Worm (Caenorhabditis elegans) whole organism, midembryonic: ENCODE measurements around the gene F56A8.4.

Experiments
- T22C8.4 ChIP-seq: fragments of 200-800 bp; sonication (Bioruptor generic); IDR thresholded peaks from 2 replicates; pipeline ENCODE4 v1.3.6; 2022; ENCODE audit warnings: missing genetic modification characterization, missing compliant biosample characterization
- cog-1 ChIP-seq: sonication (generic microtip); optimal IDR thresholded peaks from 2 replicates; lab custom pipeline; 2016; ENCODE audit warnings: missing genetic modification characterization, missing compliant biosample characterization
- flt-1 ChIP-seq: fragments of 200-800 bp; sonication (Bioruptor generic); IDR thresholded peaks from 2 replicates; pipeline ENCODE4 v1.3.6; 2022; ENCODE audit warnings: missing genetic modification characterization, missing compliant biosample characterization
- klf-2 ChIP-seq: fragments of 200-800 bp; sonication (Bioruptor generic); conservative IDR thresholded peaks from 2 replicates; pipeline ENCODE4 v1.3.6; 2022; ENCODE audit warnings: missing genetic modification reagents, missing genetic modification characterization, missing compliant biosample characterization
- ref-1 ChIP-seq: fragments of 200-800 bp; sonication (Bioruptor generic); conservative IDR thresholded peaks from 2 replicates; pipeline ENCODE4 v1.3.6; 2022; ENCODE audit warnings: missing genetic modification reagents, missing genetic modification characterization, missing compliant biosample characterization
- tab-1 ChIP-seq: fragments of 200-800 bp; sonication (Bioruptor generic); IDR thresholded peaks from 2 replicates; pipeline ENCODE4 v1.3.6; 2022; ENCODE audit warnings: missing genetic modification characterization, missing compliant biosample characterization
- ztf-23 ChIP-seq: fragments of 200-800 bp; sonication (Bioruptor generic); IDR thresholded peaks from 2 replicates; pipeline ENCODE4 v1.3.6; 2022; ENCODE audit warnings: missing genetic modification reagents, missing genetic modification characterization, missing compliant biosample characterization
- ztf-29 ChIP-seq: fragments of 200-800 bp; sonication (Bioruptor generic); IDR thresholded peaks from 2 replicates; pipeline ENCODE4 v1.3.6; 2022; ENCODE audit warnings: missing genetic modification reagents, missing genetic modification characterization, missing compliant biosample characterization

DNA sequence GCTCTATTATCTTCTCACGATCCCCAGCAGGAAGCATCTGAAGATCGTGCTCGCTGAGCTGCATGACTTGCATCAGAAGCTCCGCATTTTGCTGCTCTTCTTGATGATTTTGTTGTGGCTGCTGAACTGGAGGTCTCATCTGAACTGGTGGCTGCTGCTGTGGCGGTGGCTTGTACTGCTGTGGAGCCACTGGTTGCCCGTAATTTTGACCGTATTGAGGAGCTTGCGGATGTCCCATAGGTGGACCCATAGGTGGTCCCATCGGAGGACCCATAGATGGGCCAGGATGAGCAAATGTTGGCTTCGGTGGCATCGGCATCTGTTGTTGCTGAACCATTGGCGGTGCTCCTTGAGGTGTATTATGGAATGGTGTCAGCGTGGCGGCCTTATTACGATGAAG, 4.0 kb downstream of the F56A8.4 start:
- TF ChIP-seq flt-1 (GFP tag; lab: Robert Waterston, UW): no peak
- no peak for TF ChIP-seq cog-1
- TF ChIP-seq klf-2 (GFP tag; lab: Robert Waterston, UW): no peak
- TF ChIP-seq T22C8.4 (GFP tag; lab: Robert Waterston, UW): no peak
- TF ChIP-seq ztf-23 (GFP tag; lab: Robert Waterston, UW): no peak
- TF ChIP-seq ztf-29 (GFP tag; lab: Robert Waterston, UW): no peak
- no peak for TF ChIP-seq tab-1 (GFP tag; lab: Robert Waterston, UW)
- no peak for TF ChIP-seq ref-1 (GFP tag; lab: Robert Waterston, UW)
